Worm (Caenorhabditis elegans): Measurements from ENCODE around the gene R01H2.7.
A peak's percentile ranks its signal among the peaks of the same experiment; 100 is the strongest.

R01H2.7 gene

ce11 chrIII:7045643-7046042 lies at the start of gene R01H2.7:
R01H2.7 (minus strand) TSS chrIII:7045743.
- TF ChIP-seq nhr-77 (tag; optimal IDR thresholded peaks at IDR 0.05) (no peak), nhr-84 (tag; optimal IDR thresholded peaks at IDR 0.05) (no peak), snpc-4 (tag; optimal IDR thresholded peaks at IDR 0.05) (no peak), unc-62 (GFP tag; optimal IDR thresholded peaks at IDR 0.05) (no peak), mep-1 (tag; optimal IDR thresholded peaks at IDR 0.05) (no peak), fkh-8 (tag; optimal IDR thresholded peaks at IDR 0.05) (no peak), C34B4.2 (tag; optimal IDR thresholded peaks at IDR 0.05) (no peak), hlh-4 (tag; optimal IDR thresholded peaks at IDR 0.05) (no peak), hlh-17 (GFP tag; optimal IDR thresholded peaks at IDR 0.05; ENCODE audit: borderline replicate concordance) (no peak), ceh-90 (tag; optimal IDR thresholded peaks at IDR 0.05) (no peak), lsy-2 (tag; optimal IDR thresholded peaks at IDR 0.05) (no peak)

ce11 chrIII:7095156-7095555 lies 49.6 kb upstream of the R01H2.7 start, which contains the start of gene nhr-9:
nhr-9 (plus strand) TSS chrIII:7095462.
- TF ChIP-seq nhr-47 (tag; optimal IDR thresholded peaks at IDR 0.05) (peak; percentile 46), nhr-71 (tag; optimal IDR thresholded peaks at IDR 0.05) (peak; percentile 50), fkh-8 (tag; optimal IDR thresholded peaks at IDR 0.05) (peak; percentile 82), nhr-20 (tag; optimal IDR thresholded peaks at IDR 0.05) (peak; percentile 11), aha-1 (tag; optimal IDR thresholded peaks at IDR 0.05) (no peak), nhr-237 (tag; optimal IDR thresholded peaks at IDR 0.05) (no peak), alr-1 (tag; optimal IDR thresholded peaks at IDR 0.05; ENCODE audit: borderline replicate concordance) (no peak), nhr-11 (tag; optimal IDR thresholded peaks at IDR 0.05) (peak; percentile 64), C34B4.2 (tag; optimal IDR thresholded peaks at IDR 0.05) (no peak), dsc-1 (tag; optimal IDR thresholded peaks at IDR 0.05) (peak; percentile 89), pax-3 (tag; optimal IDR thresholded peaks at IDR 0.05) (peak; percentile 38), lin-14 (GFP tag; optimal IDR thresholded peaks at IDR 0.05) (no peak), hpl-2 (GFP tag; optimal IDR thresholded peaks at IDR 0.05) (no peak), sox-4 (tag; optimal IDR thresholded peaks at IDR 0.05) (peak; percentile 39), vab-15 (tag; optimal IDR thresholded peaks at IDR 0.05) (no peak)

DNA sequence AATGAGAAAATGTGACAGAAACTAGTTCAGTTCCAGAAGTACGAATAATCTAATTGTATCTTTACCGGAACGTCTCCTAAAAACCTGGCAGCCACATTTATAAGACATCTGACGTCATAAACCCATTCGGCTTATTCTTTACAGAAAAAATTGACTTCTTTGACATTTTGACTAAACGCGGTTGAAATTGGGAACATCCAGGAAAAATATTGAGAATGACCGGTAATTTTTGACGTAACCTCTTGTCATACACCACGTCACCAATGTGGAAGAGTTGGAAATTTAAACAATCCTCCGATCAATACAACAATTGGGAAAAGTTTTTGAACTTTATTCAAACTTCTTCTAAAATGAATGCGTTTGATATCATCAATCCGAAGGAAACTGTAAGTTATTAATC lies 45.5 kb upstream of the R01H2.7 start, which contains the start of gene ZK418.2:
Gene ZK418.2, plus strand, starts transcription at position 301 of the 400 bp plus-strand sequence.
- TF ChIP-seq mab-9 (GFP tag; IDR thresholded peaks at IDR 0.05) (no peak), egl-13 (tag; optimal IDR thresholded peaks at IDR 0.05) (no peak), ceh-90 (tag; optimal IDR thresholded peaks at IDR 0.05) (no peak), ama-1 (optimal IDR thresholded peaks at IDR 0.05) (no peak), Y116A8C.19 (tag; optimal IDR thresholded peaks at IDR 0.05; ENCODE audit: borderline replicate concordance) (no peak), nhr-28 (tag; optimal IDR thresholded peaks at IDR 0.05) (no peak), nhr-12 (tag; optimal IDR thresholded peaks at IDR 0.05) (no peak), tlp-1 (tag; optimal IDR thresholded peaks at IDR 0.05) (no peak), rnt-1 (tag; optimal IDR thresholded peaks at IDR 0.05) (no peak), irx-1 (tag; optimal IDR thresholded peaks at IDR 0.05) (no peak), dsc-1 (tag; optimal IDR thresholded peaks at IDR 0.05) (no peak), F16B12.6 (tag; optimal IDR thresholded peaks at IDR 0.05) (no peak), aly-2 (tag; optimal IDR thresholded peaks at IDR 0.05) (no peak), nhr-84 (tag; optimal IDR thresholded peaks at IDR 0.05) (no peak), ceh-88 (GFP tag; IDR thresholded peaks at IDR 0.05) (no peak), unc-62 (GFP tag; optimal IDR thresholded peaks at IDR 0.05) (no peak)

DNA sequence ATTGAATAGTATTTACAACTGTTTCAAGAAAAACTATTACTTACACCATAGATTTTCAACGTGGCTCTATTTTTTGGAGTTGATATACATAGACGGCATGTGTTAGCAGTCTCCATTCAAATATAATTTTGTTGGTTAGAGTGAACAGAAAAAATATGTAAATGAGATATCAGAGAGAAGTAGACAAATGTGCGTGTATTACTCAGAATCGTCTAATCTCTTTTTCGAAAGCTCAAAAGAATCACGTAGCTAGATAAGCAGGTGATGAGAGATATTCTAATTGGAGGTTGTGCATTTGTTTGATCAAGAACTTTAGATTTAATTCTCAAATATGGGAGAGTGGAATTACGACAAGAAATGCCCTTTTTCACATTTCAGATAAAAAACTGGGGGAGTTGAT lies 45.0 kb upstream of the R01H2.7 start, which contains the start of gene ZK418.10:
Gene ZK418.10, minus strand, starts transcription at position 148 of the 400 bp plus-strand sequence.
- TF ChIP-seq alr-1 (tag; optimal IDR thresholded peaks at IDR 0.05; ENCODE audit: borderline replicate concordance) (no peak), unc-98 (GFP tag; IDR thresholded peaks at IDR 0.05) (no peak), nhr-47 (tag; optimal IDR thresholded peaks at IDR 0.05) (peak; percentile 67), mef-2 (tag; optimal IDR thresholded peaks at IDR 0.05) (no peak), sptf-1 (tag; optimal IDR thresholded peaks at IDR 0.05) (no peak), efl-1 (optimal IDR thresholded peaks at IDR 0.05) (no peak), efl-1 (GFP tag; optimal IDR thresholded peaks at IDR 0.05 in 1 of 2) (peak in 1 of 2 experiments; percentile 45), nhr-19 (GFP tag; conservative IDR thresholded peaks at IDR 0.05) (no peak), fkh-8 (tag; optimal IDR thresholded peaks at IDR 0.05) (peak; percentile 91), vab-15 (tag; optimal IDR thresholded peaks at IDR 0.05) (no peak), nhr-90 (tag; optimal IDR thresholded peaks at IDR 0.05; ENCODE audit: poor library complexity) (no peak), lin-39 (tag; optimal IDR thresholded peaks at IDR 0.05) (no peak), skn-1 (tag; optimal IDR thresholded peaks at IDR 0.05) (no peak), unc-130 (tag; optimal IDR thresholded peaks at IDR 0.05) (no peak), dsc-1 (tag; optimal IDR thresholded peaks at IDR 0.05) (peak; percentile 97), sup-37 (GFP tag; optimal IDR thresholded peaks at IDR 0.05) (no peak), lin-35 (GFP tag; optimal IDR thresholded peaks at IDR 0.05) (no peak), ztf-11 (tag; optimal IDR thresholded peaks at IDR 0.05) (no peak), hpl-2 (GFP tag; optimal IDR thresholded peaks at IDR 0.05) (no peak), ceh-88 (GFP tag; IDR thresholded peaks at IDR 0.05) (no peak)

Data from whole organism, L1 larva.